Worm (Caenorhabditis elegans): ENCODE results near the gene ceh-87.

DNA sequence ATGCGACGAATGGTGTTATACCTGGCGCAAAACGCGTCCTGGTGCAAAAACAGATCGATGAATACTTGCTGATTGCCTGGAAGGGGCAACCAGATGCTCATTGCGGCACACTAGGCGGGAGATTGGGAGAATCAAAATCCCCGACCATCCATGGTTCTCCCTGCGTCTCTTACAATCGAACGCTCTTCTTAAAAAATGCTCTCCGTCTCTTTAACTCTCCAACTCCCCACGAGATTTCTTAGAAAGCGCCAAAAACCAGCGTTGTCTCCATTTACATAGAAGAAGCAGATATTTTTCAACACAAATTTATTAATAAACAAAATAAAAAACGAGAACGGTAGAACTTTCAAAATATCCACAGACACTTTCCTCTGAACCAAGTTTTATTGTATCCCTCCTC is 3.0 kb downstream of the ceh-87 start, which contains the start of gene F34D6.1:
- TF ChIP-seq T20F7.1 (GFP tag; optimal IDR thresholded peaks at IDR 0.05) (no peak), ztf-11 (tag; optimal IDR thresholded peaks at IDR 0.05) (no peak), jun-1 (tag; optimal IDR thresholded peaks at IDR 0.05) (no peak), snpc-4 (tag; optimal IDR thresholded peaks at IDR 0.05) (no peak), nhr-76 (tag; optimal IDR thresholded peaks at IDR 0.05) (no peak), nhr-28 (tag; optimal IDR thresholded peaks at IDR 0.05) (no peak), unc-39 (tag; optimal IDR thresholded peaks at IDR 0.05) (no peak), dmd-8 (GFP tag; IDR thresholded peaks at IDR 0.05) (no peak), F49E8.2 (tag; optimal IDR thresholded peaks at IDR 0.05; ENCODE audit: borderline replicate concordance) (no peak), skn-1 (tag; optimal IDR thresholded peaks at IDR 0.05) (no peak)
